Fruit fly (Drosophila melanogaster) whole organism, wandering third instar larva: ENCODE measurements around the gene CG15027.

ENCODE experiments used
- CG9705 ChIP-seq: fragments of 200-800 bp; sonication (Bioruptor generic); optimal IDR thresholded peaks from 2 replicates; lab custom pipeline; 2018; ENCODE audit warnings: missing biosample characterization, mild to moderate bottlenecking, missing genetic modification characterization
- Dfd ChIP-seq: fragments of >200 bp; optimal IDR thresholded peaks from 2 replicates; lab custom pipeline; 2017; ENCODE audit warnings: missing biosample characterization, missing genetic modification characterization
- Hr78 ChIP-seq: fragments of >200 bp; optimal IDR thresholded peaks from 2 replicates; lab custom pipeline; 2017; ENCODE audit warnings: missing biosample characterization, missing genetic modification characterization
- Mio ChIP-seq: sonication (Bioruptor generic); optimal IDR thresholded peaks from 2 replicates; lab custom pipeline; 2016; ENCODE audit warnings: missing biosample characterization, missing genetic modification characterization
- Myc ChIP-seq: fragments of >200 bp; optimal IDR thresholded peaks from 2 replicates; lab custom pipeline; 2017
- Sp1 ChIP-seq: fragments of 200-800 bp; sonication (Bioruptor generic); optimal IDR thresholded peaks from 3 replicates; lab custom pipeline; 2019; ENCODE audit warnings: missing biosample characterization, mild to moderate bottlenecking, missing genetic modification characterization, moderate library complexity
- dsf ChIP-seq: sonication (Bioruptor generic); optimal IDR thresholded peaks from 2 replicates; lab custom pipeline; 2016; ENCODE audit warnings: missing biosample characterization, missing genetic modification characterization, borderline replicate concordance
- fru ChIP-seq: fragments of 200-800 bp; sonication (Bioruptor generic); optimal IDR thresholded peaks from 3 replicates; lab custom pipeline; 2016; ENCODE audit warnings: missing biosample characterization, mild to moderate bottlenecking, missing genetic modification characterization
- h ChIP-seq: fragments of 200-800 bp; sonication (Bioruptor generic); optimal IDR thresholded peaks from 3 replicates; lab custom pipeline; 2016; ENCODE audit warnings: missing biosample characterization, mild to moderate bottlenecking, missing genetic modification characterization
- jim ChIP-seq: fragments of 175-275, 200-325 bp; sonication (Bioruptor generic); optimal IDR thresholded peaks from 2 replicates; lab custom pipeline; 2016; ENCODE audit warnings: missing biosample characterization, mild to moderate bottlenecking, missing genetic modification characterization
- pan ChIP-seq: fragments of >200 bp; optimal IDR thresholded peaks from 2 replicates; lab custom pipeline; 2017
- psq ChIP-seq: fragments of 200-800 bp; sonication (Bioruptor generic); optimal IDR thresholded peaks from 3 replicates; lab custom pipeline; 2017; ENCODE audit warnings: missing biosample characterization, mild to moderate bottlenecking, missing genetic modification characterization, moderate library complexity
- woc ChIP-seq: sonication (Bioruptor generic); optimal IDR thresholded peaks from 2 replicates; lab custom pipeline; 2016; ENCODE audit warnings: missing biosample characterization, mild to moderate bottlenecking, missing genetic modification characterization

- TF ChIP-seq Hr78 (GFP tag; lab: Kevin White, UChicago): no peak
- no peak for TF ChIP-seq h
- no peak for TF ChIP-seq Mio
- no peak for TF ChIP-seq dsf (GFP tag; lab: Kevin White, UChicago)
- TF ChIP-seq Myc (lab: Kevin White, UChicago): no peak
- TF ChIP-seq Sp1 (GFP tag; lab: Kevin White, UChicago): no peak
- no peak for TF ChIP-seq pan (lab: Kevin White, UChicago)
- TF ChIP-seq fru (GFP tag; lab: Kevin White, UChicago): no peak
- peak; percentile 98 for TF ChIP-seq Dfd
- no peak for TF ChIP-seq psq (GFP tag; lab: Kevin White, UChicago)
- no peak for TF ChIP-seq jim (GFP tag; lab: Kevin White, UChicago)
- TF ChIP-seq woc (GFP tag; lab: Kevin White, UChicago): no peak
- TF ChIP-seq CG9705: no peak
Observed at dm6 chrX:15111888-15112287, 26.3 kb upstream of the CG15027 start.
